Fruit fly (Drosophila melanogaster): ENCODE results near the gene swm.

dm6 chr2L:19516062-19516461 is 23.0 kb downstream of the swm start:
- TF ChIP-seq CG17359 (tag; optimal IDR thresholded peaks at IDR 0.05), result no peak
- TF ChIP-seq hbn (GFP tag; IDR thresholded peaks at IDR 0.05; ENCODE audit: partially characterized antibody), result no peak
- no peak for TF ChIP-seq sna (GFP tag; IDR thresholded peaks at IDR 0.05; ENCODE audit: partially characterized antibody)
- TF ChIP-seq tll (GFP tag; optimal IDR thresholded peaks at IDR 0.05), result no peak
- no peak for TF ChIP-seq CG9932 (GFP tag; IDR thresholded peaks at IDR 0.05)
- no peak for TF ChIP-seq gsb-n (tag; optimal IDR thresholded peaks at IDR 0.05)
- no peak for TF ChIP-seq CG6813 (GFP tag; optimal IDR thresholded peaks at IDR 0.05)
- no peak for TF ChIP-seq Atf3 (GFP tag; optimal IDR thresholded peaks at IDR 0.05)

Measured in whole organism, embryonic.